Worm (Caenorhabditis elegans) whole organism, young adult: ENCODE results near the gene pcp-4.

Experiments
- B0035.1 ChIP-seq: sonication (generic microtip); optimal IDR thresholded peaks from 2 replicates; lab custom pipeline; 2016; ENCODE audit warnings: missing genetic modification characterization, mild to moderate bottlenecking, missing compliant biosample characterization, missing genotype, missing genetic modification reagents
- B0336.3 ChIP-seq: fragments of 200-800 bp; sonication (Bioruptor generic); IDR thresholded peaks from 2 replicates; pipeline ENCODE4 v1.3.6; 2022; ENCODE audit warnings: missing genetic modification characterization, missing compliant biosample characterization
- C17E4.6 ChIP-seq: fragments of 200-800 bp; sonication (Bioruptor generic); IDR thresholded peaks from 2 replicates; pipeline ENCODE4 v1.3.6; 2022; ENCODE audit warnings: missing genetic modification reagents, missing genetic modification characterization, missing compliant biosample characterization
- F10E7.11 ChIP-seq: sonication (generic microtip); optimal IDR thresholded peaks from 2 replicates; lab custom pipeline; 2017; ENCODE audit warnings: mild to moderate bottlenecking, missing genetic modification characterization, moderate library complexity, missing compliant biosample characterization
- F57A8.1 ChIP-seq: fragments of 200-800 bp; sonication (Bioruptor generic); optimal IDR thresholded peaks from 2 replicates; lab custom pipeline; 2018; ENCODE audit warnings: mild to moderate bottlenecking, missing genetic modification characterization, moderate library complexity, missing compliant biosample characterization
- Y53F4B.3 ChIP-seq: fragments of 200-800 bp; sonication (Bioruptor generic); IDR thresholded peaks from 2 replicates; pipeline ENCODE4 v1.3.6; 2022; ENCODE audit warnings: missing genetic modification reagents, missing genetic modification characterization, missing compliant biosample characterization
- Y53G8AR.9 ChIP-seq: fragments of 200-800 bp; sonication (Bioruptor generic); conservative IDR thresholded peaks from 2 replicates; pipeline ENCODE4 v1.3.6; 2022; ENCODE audit warnings: missing genetic modification reagents, missing genetic modification characterization, missing compliant biosample characterization
- akir-1 ChIP-seq: fragments of 200-800 bp; sonication (Bioruptor generic); optimal IDR thresholded peaks from 2 replicates; lab custom pipeline; 2018; ENCODE audit warnings: mild to moderate bottlenecking, missing genetic modification characterization, moderate library complexity, missing compliant biosample characterization
- attf-3 ChIP-seq: fragments of 200-800 bp; sonication (Bioruptor generic); conservative IDR thresholded peaks from 2 replicates; pipeline ENCODE4 v1.3.6; 2022; ENCODE audit warnings: missing genetic modification reagents, missing genetic modification characterization, missing compliant biosample characterization
- attf-5 ChIP-seq: fragments of 200-800 bp; sonication (Bioruptor generic); optimal IDR thresholded peaks from 2 replicates; lab custom pipeline; 2018; ENCODE audit warnings: mild to moderate bottlenecking, missing genetic modification characterization, missing compliant biosample characterization
- attf-6 ChIP-seq: fragments of 200-800 bp; sonication (Bioruptor generic); IDR thresholded peaks from 2 replicates; pipeline ENCODE4 v1.3.6; 2022; ENCODE audit warnings: missing genetic modification reagents, missing genetic modification characterization, missing compliant biosample characterization
- ccch-3 ChIP-seq: fragments of 200-800 bp; sonication (Bioruptor generic); optimal IDR thresholded peaks from 2 replicates; lab custom pipeline; 2018; ENCODE audit warnings: mild to moderate bottlenecking, missing genetic modification characterization, missing compliant biosample characterization
- ceh-27 ChIP-seq: fragments of 200-800 bp; sonication (Bioruptor generic); optimal IDR thresholded peaks from 2 replicates; lab custom pipeline; 2018; ENCODE audit warnings: mild to moderate bottlenecking, missing genetic modification characterization, moderate library complexity, missing compliant biosample characterization
- ceh-58 ChIP-seq: fragments of 200-800 bp; sonication (Bioruptor generic); IDR thresholded peaks from 2 replicates; pipeline ENCODE4 v1.3.6; 2022; ENCODE audit warnings: missing genetic modification characterization, missing compliant biosample characterization
- dpl-1 ChIP-seq: fragments of 150-350 bp; optimal IDR thresholded peaks from 2 replicates; lab custom pipeline; 2014; ENCODE audit warnings: missing biosample characterization, missing genetic modification reagents, missing genetic modification characterization
- egrh-3 ChIP-seq: fragments of 200-800 bp; sonication (Bioruptor generic); IDR thresholded peaks from 2 replicates; pipeline ENCODE4 v1.3.6; 2022; ENCODE audit warnings: missing genetic modification reagents, missing genetic modification characterization, missing compliant biosample characterization
- fkh-3 ChIP-seq: sonication (generic microtip); optimal IDR thresholded peaks from 2 replicates; lab custom pipeline; 2016; ENCODE audit warnings: mild to moderate bottlenecking, missing genetic modification characterization, missing compliant biosample characterization
- hmg-20 ChIP-seq: fragments of 200-800 bp; sonication (Bioruptor generic); IDR thresholded peaks from 2 replicates; pipeline ENCODE4 v1.3.6; 2022; ENCODE audit warnings: missing genetic modification reagents, missing genetic modification characterization, missing compliant biosample characterization
- hrde-1 ChIP-seq: sonication (generic microtip); optimal IDR thresholded peaks from 2 replicates; lab custom pipeline; 2016; ENCODE audit warnings: missing genetic modification characterization, mild to moderate bottlenecking, missing compliant biosample characterization, moderate library complexity, missing genotype, missing genetic modification reagents, borderline replicate concordance
- hsf-1 ChIP-seq: fragments of 200-800 bp; sonication (Bioruptor generic); IDR thresholded peaks from 2 replicates; pipeline ENCODE4 v1.3.6; 2022; ENCODE audit warnings: missing genetic modification reagents, missing genetic modification characterization, missing compliant biosample characterization
- let-607 ChIP-seq, 2 experiments: fragments of 200-800 bp in 1 of 2; sonication (Bioruptor generic) in 1 of 2; sonication (generic microtip) in 1 of 2; optimal IDR thresholded peaks; 2 replicates each; lab custom pipeline; 2016 to 2018; ENCODE audit warnings: mild to moderate bottlenecking in 2 of 2, missing compliant biosample characterization in 2 of 2, missing genetic modification characterization in 2 of 2, moderate library complexity in 2 of 2, missing genotype in 1 of 2
- lir-1 ChIP-seq: fragments of 200-800 bp; sonication (Bioruptor generic); conservative IDR thresholded peaks from 2 replicates; pipeline ENCODE4 v1.3.6; 2022; ENCODE audit warnings: missing genetic modification reagents, missing genetic modification characterization, missing compliant biosample characterization
- lsl-1 ChIP-seq: fragments of 200-800 bp; sonication (Bioruptor generic); optimal IDR thresholded peaks from 2 replicates; lab custom pipeline; 2018; ENCODE audit warnings: mild to moderate bottlenecking, missing genetic modification characterization, moderate library complexity, missing compliant biosample characterization
- mcd-1 ChIP-seq: fragments of 200-800 bp; sonication (Bioruptor generic); IDR thresholded peaks from 2 replicates; pipeline ENCODE4 v1.3.6; 2022; ENCODE audit warnings: missing genetic modification reagents, missing genetic modification characterization, missing compliant biosample characterization
- nhr-27 ChIP-seq: fragments of 200-800 bp; sonication (Bioruptor generic); optimal IDR thresholded peaks from 2 replicates; lab custom pipeline; 2018; ENCODE audit warnings: mild to moderate bottlenecking, missing genetic modification characterization, moderate library complexity, missing compliant biosample characterization
- nhr-80 ChIP-seq: sonication (generic microtip); optimal IDR thresholded peaks from 2 replicates; lab custom pipeline; 2016; ENCODE audit warnings: missing genetic modification characterization, missing compliant biosample characterization
- rec-8 ChIP-seq, 2 experiments: sonication (generic microtip); optimal IDR thresholded peaks; 2 replicates each; lab custom pipeline; 2016; ENCODE audit warnings: mild to moderate bottlenecking in 2 of 2, missing genetic modification characterization in 2 of 2, missing genetic modification reagents in 2 of 2, missing genotype in 2 of 2, missing biosample characterization in 1 of 2, missing compliant biosample characterization in 1 of 2, moderate library complexity in 1 of 2
- sdz-38 ChIP-seq: sonication (generic microtip); optimal IDR thresholded peaks from 2 replicates; lab custom pipeline; 2016; ENCODE audit warnings: missing genotype, missing genetic modification characterization, missing compliant biosample characterization
- snpc-4 ChIP-seq, 5 experiments: fragments of 150-350 bp in 1 of 5; sonication (generic microtip) in 4 of 5; optimal IDR thresholded peaks; 2 replicates each; lab custom pipeline; 2014 to 2018; ENCODE audit warnings: missing genetic modification characterization in 5 of 5, missing biosample characterization in 3 of 5, antibody characterized with exemption in 2 of 5, mild to moderate bottlenecking in 2 of 5, missing compliant biosample characterization in 2 of 5, missing genotype in 2 of 5, moderate library complexity in 2 of 5, missing genetic modification reagents in 1 of 5
- zfh-2 ChIP-seq: fragments of 200-800 bp; sonication (Bioruptor generic); conservative IDR thresholded peaks from 2 replicates; pipeline ENCODE4 v1.3.6; 2022; ENCODE audit warnings: missing genetic modification reagents, missing genetic modification characterization, missing compliant biosample characterization
- ztf-3 ChIP-seq: fragments of 200-800 bp; sonication (Bioruptor generic); optimal IDR thresholded peaks from 2 replicates; lab custom pipeline; 2018; ENCODE audit warnings: mild to moderate bottlenecking, missing genetic modification characterization, missing compliant biosample characterization

The pcp-4 gene

DNA sequence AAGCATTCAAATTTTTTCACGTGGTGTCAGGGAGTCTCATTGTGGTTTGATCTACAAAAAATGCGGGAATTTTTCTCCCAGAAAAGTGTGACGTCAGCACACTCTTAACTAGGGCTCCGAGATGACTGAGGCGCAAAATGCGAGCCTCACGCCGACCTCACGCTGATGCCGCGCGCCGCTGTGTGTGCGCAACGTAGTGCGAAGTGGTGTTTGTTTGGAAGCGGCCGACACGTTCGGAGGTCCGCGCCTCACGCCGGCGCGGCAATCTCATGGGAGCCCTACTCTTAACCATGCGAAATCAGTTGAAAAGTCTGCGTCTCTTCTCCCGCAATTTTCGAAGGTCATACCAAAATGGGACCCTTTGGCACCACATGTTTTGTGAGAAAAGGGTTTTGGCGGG lies 40.6 kb downstream of the pcp-4 start:
- TF ChIP-seq attf-6 (GFP tag; lab: Robert Waterston, UW) (no peak), Y53G8AR.9 (no peak), zfh-2 (GFP tag; lab: Robert Waterston, UW) (peak; percentile 82), egrh-3 (GFP tag; lab: Robert Waterston, UW) (peak; percentile 30; the same call in 1 of the 2 replicates), fkh-3 (tag; lab: Kevin White, UChicago) (no peak)
- TF ChIP-seq, all 124 proteins: peak for 2

- peak; percentile 56 for TF ChIP-seq nhr-80 (tag; lab: Kevin White, UChicago)
- no peak for TF ChIP-seq B0336.3 (GFP tag; lab: Robert Waterston, UW)
Measured at ce11 chrV:19788360-19788759, 42.5 kb downstream of the pcp-4 start, which contains the start of gene clec-258. Gene clec-258 (plus strand): TSS chrV:19788440.

DNA sequence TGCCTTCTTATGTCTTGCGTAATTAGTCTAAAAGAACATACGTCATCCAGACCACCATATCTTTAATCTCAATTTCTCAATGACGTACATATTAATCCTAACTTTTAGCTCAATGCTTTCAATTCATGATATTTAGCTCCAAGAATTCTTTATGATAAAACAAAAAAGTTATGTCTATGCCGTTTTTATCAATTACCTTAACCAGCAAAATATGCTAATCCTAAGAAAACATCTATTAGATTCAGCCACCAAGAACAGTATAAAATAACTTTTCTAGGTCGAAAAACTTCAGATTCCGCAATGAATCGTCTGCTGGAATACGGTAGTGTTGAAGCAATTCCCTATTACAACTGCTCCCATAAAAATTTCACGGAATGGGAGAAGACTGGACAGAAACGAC lies 47.0 kb downstream of the pcp-4 start, which contains the start of gene srt-45:
TSS of gene srt-45 (plus strand) at position 301 of the 400 bp plus-strand sequence.
- TF ChIP-seq snpc-4 (GFP tag; optimal IDR thresholded peaks at IDR 0.05; lab: Kevin White, UChicago): no peak
- TF ChIP-seq snpc-4 (tag; optimal IDR thresholded peaks at IDR 0.05; lab: Kevin White, UChicago): no peak

DNA sequence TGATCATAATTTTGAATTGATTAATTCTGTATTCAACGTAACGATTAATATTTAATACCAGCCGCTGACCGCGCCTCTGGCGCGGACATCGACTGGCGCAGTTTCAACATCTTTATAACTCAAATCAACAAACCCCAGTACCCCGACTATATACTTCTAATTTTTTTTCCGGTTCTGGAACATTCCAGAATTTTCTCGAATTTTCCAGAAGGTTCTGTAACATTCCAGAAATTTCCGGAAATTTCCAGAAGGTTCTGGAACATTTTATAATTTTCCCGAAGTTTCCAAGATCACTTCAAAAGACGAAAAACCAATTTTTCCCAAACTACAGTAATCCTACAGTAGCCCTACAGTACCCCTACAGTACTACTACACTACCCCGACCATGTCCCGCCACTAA lies 51.6 kb downstream of the pcp-4 start:
- TF ChIP-seq ccch-3 (GFP tag; lab: Kevin White, UChicago) (no peak), hsf-1 (peak; percentile 91), attf-5 (no peak)

DNA sequence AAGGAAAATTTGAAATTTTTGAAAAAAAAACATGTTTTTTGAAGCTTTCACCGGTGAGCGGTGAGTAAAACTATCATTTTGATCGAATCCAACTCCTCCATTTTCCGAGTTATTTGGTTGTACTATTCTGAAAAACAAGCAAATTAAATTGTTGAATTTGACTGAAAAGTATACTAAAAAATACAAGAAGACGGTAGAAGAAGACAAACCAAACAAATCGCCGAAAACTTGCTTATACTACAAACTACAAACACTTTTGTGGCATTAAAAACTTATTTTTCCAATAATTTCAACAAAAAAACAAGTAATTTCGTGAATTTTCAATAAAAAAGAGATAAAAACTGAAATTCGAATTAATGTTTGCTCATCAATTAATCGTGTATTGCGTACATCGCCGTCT lies 52.2 kb downstream of the pcp-4 start, which contains the start of gene fbxa-194:
TSS of gene fbxa-194 (minus strand) at position 101 of the 400 bp plus-strand sequence.
- TF ChIP-seq mcd-1 (GFP tag; lab: Robert Waterston, UW): no peak
- no peak for TF ChIP-seq B0035.1 (tag; lab: Kevin White, UChicago)
- no peak for TF ChIP-seq rec-8 (tag; optimal IDR thresholded peaks at IDR 0.05; lab: Kevin White, UChicago)
- no peak for TF ChIP-seq lir-1 (GFP tag; lab: Robert Waterston, UW)
- TF ChIP-seq ceh-27 (GFP tag; lab: Kevin White, UChicago): no peak
- TF ChIP-seq ztf-3 (GFP tag; lab: Kevin White, UChicago): no peak
- no peak for TF ChIP-seq zfh-2 (GFP tag; lab: Robert Waterston, UW)
- TF ChIP-seq sdz-38 (tag; lab: Kevin White, UChicago): no peak
- TF ChIP-seq Y53F4B.3 (GFP tag; lab: Robert Waterston, UW): no peak
- no peak for TF ChIP-seq hrde-1
- TF ChIP-seq C17E4.6 (GFP tag; lab: Robert Waterston, UW): no peak
- no peak for TF ChIP-seq nhr-27 (tag; lab: Kevin White, UChicago)
- no peak for TF ChIP-seq lsl-1
- no peak for TF ChIP-seq ceh-58 (GFP tag; lab: Robert Waterston, UW)
- no peak for TF ChIP-seq hsf-1

ce11 chrV:19777227-19777626 lies 53.6 kb downstream of the pcp-4 start, which contains the start of gene fbxa-118:
Gene fbxa-118 (minus strand): TSS chrV:19777327.
- TF ChIP-seq F57A8.1: no peak
- TF ChIP-seq attf-5: no peak
- TF ChIP-seq attf-3 (GFP tag; lab: Robert Waterston, UW): no peak
- TF ChIP-seq let-607 (tag; optimal IDR thresholded peaks at IDR 0.05; lab: Kevin White, UChicago): no peak
- TF ChIP-seq hmg-20 (GFP tag; lab: Robert Waterston, UW): no peak
- no peak for TF ChIP-seq F10E7.11 (tag; lab: Kevin White, UChicago)
- no peak for TF ChIP-seq akir-1
- TF ChIP-seq dpl-1 (GFP tag; lab: Kevin White, UChicago): no peak
- no peak for TF ChIP-seq nhr-80 (tag; lab: Kevin White, UChicago)
- no peak for TF ChIP-seq ztf-3 (GFP tag; lab: Kevin White, UChicago)
